Fruit fly (Drosophila melanogaster): ENCODE data around the gene Usp32.

Usp32 gene

dm6 chr3L:19922833-19923745, 52.1 kb downstream of the Usp32 start, which contains the start of gene Pfdn6 (continued):
- TF ChIP-seq CrebB (tag; optimal IDR thresholded peaks at IDR 0.05) = peak; percentile 28
- peak; percentile 65 for TF ChIP-seq CG1647 (GFP tag; optimal IDR thresholded peaks at IDR 0.05)
- no peak for TF ChIP-seq Vsx1 (GFP tag; optimal IDR thresholded peaks at IDR 0.05)
- TF ChIP-seq gsb (GFP tag; IDR thresholded peaks at IDR 0.05) = peak; percentile 66
- TF ChIP-seq Tbp (GFP tag; optimal IDR thresholded peaks at IDR 0.05) = no peak
- TF ChIP-seq CG12769 (tag; optimal IDR thresholded peaks at IDR 0.05) = no peak
- TF ChIP-seq CG13894 (tag; optimal IDR thresholded peaks at IDR 0.05) = no peak
- peak; percentile 72; the same call in 1 of the 2 replicates for TF ChIP-seq HLH3B (GFP tag; IDR thresholded peaks at IDR 0.05)
- peak; percentile 75 for TF ChIP-seq CG6689 (GFP tag; IDR thresholded peaks at IDR 0.05)
- no peak for TF ChIP-seq CG13296 (GFP tag; optimal IDR thresholded peaks at IDR 0.05)
- no peak for TF ChIP-seq salm (tag; optimal IDR thresholded peaks at IDR 0.05)
- TF ChIP-seq C15 (GFP tag; IDR thresholded peaks at IDR 0.05) = peak; percentile 37; the same call in 1 of the 3 replicates
- TF ChIP-seq Sox102F (GFP tag; optimal IDR thresholded peaks at IDR 0.05) = peak; percentile 88
- TF ChIP-seq NK7.1 (GFP tag; optimal IDR thresholded peaks at IDR 0.05) = no peak
- TF ChIP-seq CG12155 (GFP tag; optimal IDR thresholded peaks at IDR 0.05) = peak; percentile 56
- TF ChIP-seq Awh (GFP tag; IDR thresholded peaks at IDR 0.05) = peak; percentile 64; the same call in 1 of the 2 replicates
- TF ChIP-seq stwl (tag; optimal IDR thresholded peaks at IDR 0.05) = peak; percentile 86
- TF ChIP-seq Sry-β (GFP tag; optimal IDR thresholded peaks at IDR 0.05) = no peak
- peak; percentile 40 for TF ChIP-seq CG15514 (GFP tag; optimal IDR thresholded peaks at IDR 0.05)
- TF ChIP-seq CG4424 (GFP tag; optimal IDR thresholded peaks at IDR 0.05) = peak; percentile 68
- no peak for TF ChIP-seq Kr (GFP tag; optimal IDR thresholded peaks at IDR 0.05)
- TF ChIP-seq B-H2 (GFP tag; optimal IDR thresholded peaks at IDR 0.05) = peak; percentile 65
- TF ChIP-seq stc (GFP tag; IDR thresholded peaks at IDR 0.05) = 0 out of 2 replicates have a peak, but pooled peaks have one; percentile 10
- peak; percentile 89 for TF ChIP-seq zen (tag; optimal IDR thresholded peaks at IDR 0.05)
- TF ChIP-seq sug (tag; optimal IDR thresholded peaks at IDR 0.05) = peak; percentile 62
- TF ChIP-seq CG6654 (GFP tag; optimal IDR thresholded peaks at IDR 0.05) = no peak
- TF ChIP-seq dmrt11E (tag; optimal IDR thresholded peaks at IDR 0.05) = peak; percentile 82
- 0 out of 2 replicates have a peak, but pooled peaks have one; percentile 34 for TF ChIP-seq CG4360 (GFP tag; IDR thresholded peaks at IDR 0.05)
- peak; percentile 49 for TF ChIP-seq Adf1 (GFP tag; IDR thresholded peaks at IDR 0.05)
- TF ChIP-seq CG2116 (GFP tag; optimal IDR thresholded peaks at IDR 0.05) = peak; percentile 61
- no peak for TF ChIP-seq CG16779 (GFP tag; IDR thresholded peaks at IDR 0.05)
- peak; percentile 22 for TF ChIP-seq CG10209 (GFP tag; optimal IDR thresholded peaks at IDR 0.05)
- TF ChIP-seq br (optimal IDR thresholded peaks at IDR 0.05) = no peak
- TF ChIP-seq CG8359 (GFP tag; optimal IDR thresholded peaks at IDR 0.05; ENCODE audit: borderline replicate concordance) = no peak
- TF ChIP-seq Ptx1 (GFP tag; IDR thresholded peaks at IDR 0.05) = peak; percentile 82
- peak; percentile 90 for TF ChIP-seq sob (GFP tag; IDR thresholded peaks at IDR 0.05)
- TF ChIP-seq Nf-YC (tag; optimal IDR thresholded peaks at IDR 0.05) = peak; percentile 68
- TF ChIP-seq CG3838 (GFP tag; optimal IDR thresholded peaks at IDR 0.05) = peak; percentile 36
- TF ChIP-seq z (GFP tag; IDR thresholded peaks at IDR 0.05) = no peak
- no peak for TF ChIP-seq cwo (GFP tag; optimal IDR thresholded peaks at IDR 0.05)
- TF ChIP-seq CG31224 (GFP tag; IDR thresholded peaks at IDR 0.05) = peak; percentile 33; the same call in 1 of the 2 replicates
- no peak for TF ChIP-seq fru (optimal IDR thresholded peaks at IDR 0.05)
- 0 out of 2 replicates have a peak, but pooled peaks have one; percentile 25 for TF ChIP-seq Dref (GFP tag; IDR thresholded peaks at IDR 0.05)
- TF ChIP-seq scrt (GFP tag; optimal IDR thresholded peaks at IDR 0.05) = no peak
- peak; percentile 61 for TF ChIP-seq slp2 (GFP tag; optimal IDR thresholded peaks at IDR 0.05)
- no peak for TF ChIP-seq ham (GFP tag; IDR thresholded peaks at IDR 0.05)
- TF ChIP-seq HmgD (GFP tag; optimal IDR thresholded peaks at IDR 0.05) = peak; percentile 65
- peak; percentile 64 for TF ChIP-seq CG33213 (GFP tag; optimal IDR thresholded peaks at IDR 0.05)
- TF ChIP-seq bbx (GFP tag; IDR thresholded peaks at IDR 0.05; ENCODE audit: partially characterized antibody) = peak; percentile 34; the same call in 1 of the 2 replicates

Data from whole organism, embryonic.